Fruit fly (Drosophila melanogaster): ENCODE results near the gene dy.
A peak's percentile ranks its signal among the peaks of the same experiment; 100 is the strongest.

- TF ChIP-seq sd (tag; optimal IDR thresholded peaks at IDR 0.05) (no peak), bbx (GFP tag; IDR thresholded peaks at IDR 0.05; ENCODE audit: partially characterized antibody) (no peak), pnt (GFP tag; optimal IDR thresholded peaks at IDR 0.05) (no peak), onecut (GFP tag; IDR thresholded peaks at IDR 0.05) (peak; percentile 11; the same call in 1 of the 2 replicates), Meics (GFP tag; optimal IDR thresholded peaks at IDR 0.05) (peak; percentile 29), otp (GFP tag; IDR thresholded peaks at IDR 0.05) (no peak), fd102C (GFP tag; optimal IDR thresholded peaks at IDR 0.05) (no peak), inv (GFP tag; IDR thresholded peaks at IDR 0.05; ENCODE audit: partially characterized antibody) (no peak), insv (GFP tag; optimal IDR thresholded peaks at IDR 0.05) (no peak), CG10565 (GFP tag; optimal IDR thresholded peaks at IDR 0.05) (no peak), tll (GFP tag; optimal IDR thresholded peaks at IDR 0.05) (no peak)
These were observed 43.4 kb upstream of the dy start for dm6 chrX:11821946-11822345.
